Fruit fly (Drosophila melanogaster): ENCODE results near the gene CG11857.
A peak's percentile ranks its signal among the peaks of the same experiment; 100 is the strongest.

CG11857 gene

dm6 chr3R:25238771-25239700 is 19.7 kb upstream of the CG11857 start:
- TF ChIP-seq sug (tag; optimal IDR thresholded peaks at IDR 0.05) (peak; percentile 84), sens-2 (GFP tag; IDR thresholded peaks at IDR 0.05) (no peak), Atf6 (GFP tag; IDR thresholded peaks at IDR 0.05) (0 out of 2 replicates have a peak, but pooled peaks have one; percentile 11), Mad (GFP tag; optimal IDR thresholded peaks at IDR 0.05) (no peak), CG12391 (tag; optimal IDR thresholded peaks at IDR 0.05) (no peak), knrl (GFP tag; IDR thresholded peaks at IDR 0.05; ENCODE audit: partially characterized antibody) (no peak), br (optimal IDR thresholded peaks at IDR 0.05) (no peak), ftz-f1 (GFP tag; optimal IDR thresholded peaks at IDR 0.05) (no peak), nom (GFP tag; optimal IDR thresholded peaks at IDR 0.05) (peak; percentile 46), dimm (GFP tag; IDR thresholded peaks at IDR 0.05) (no peak), Mrtf (GFP tag; IDR thresholded peaks at IDR 0.05) (no peak), chinmo (GFP tag; IDR thresholded peaks at IDR 0.05; ENCODE audit: partially characterized antibody) (0 out of 4 replicates have a peak, but pooled peaks have one; percentile 44), CG1024 (GFP tag; IDR thresholded peaks at IDR 0.05) (no peak), Eip74EF (GFP tag; optimal IDR thresholded peaks at IDR 0.05) (peak in 1 of 2 experiments; percentile 10), Sin3A (optimal IDR thresholded peaks at IDR 0.05) (no peak), cwo (GFP tag; optimal IDR thresholded peaks at IDR 0.05) (peak; percentile 64)

DNA sequence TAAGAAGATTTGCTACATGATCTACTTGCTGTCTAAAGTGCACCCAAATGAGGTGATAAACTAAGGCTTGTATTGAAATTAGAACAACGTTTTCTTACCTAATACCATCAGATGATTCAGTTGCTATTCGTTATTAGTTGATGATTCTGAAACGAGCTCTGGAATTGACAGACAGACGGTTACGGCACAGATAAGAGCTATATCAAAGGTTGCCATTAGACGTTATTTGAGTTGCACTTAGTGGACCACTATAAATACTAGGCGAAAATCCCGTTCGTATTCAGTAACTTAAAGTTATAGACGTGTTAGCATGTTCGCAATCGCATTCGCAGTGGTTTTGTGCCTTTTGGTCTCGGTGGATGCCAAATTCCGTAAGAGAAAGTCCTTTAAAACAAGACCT is 18.8 kb upstream of the CG11857 start, which contains the start of gene to:
to (plus strand) TSS at position 301 of the 400 bp plus-strand sequence.
- TF ChIP-seq Nf-YC (tag; optimal IDR thresholded peaks at IDR 0.05) (no peak), Oaz (GFP tag; IDR thresholded peaks at IDR 0.05) (no peak), Deaf1 (tag; optimal IDR thresholded peaks at IDR 0.05) (no peak), CG31224 (GFP tag; IDR thresholded peaks at IDR 0.05) (no peak), fd64A (GFP tag; optimal IDR thresholded peaks at IDR 0.05) (no peak), chinmo (GFP tag; IDR thresholded peaks at IDR 0.05; ENCODE audit: partially characterized antibody) (no peak), CG17186 (GFP tag; optimal IDR thresholded peaks at IDR 0.05) (no peak), jing (GFP tag; optimal IDR thresholded peaks at IDR 0.05) (no peak), CG34224 (GFP tag; IDR thresholded peaks at IDR 0.05; ENCODE audit: partially characterized antibody) (no peak), CG10979 (tag; optimal IDR thresholded peaks at IDR 0.05) (no peak)

- TF ChIP-seq CG1603 (tag; optimal IDR thresholded peaks at IDR 0.05) (no peak), ro (GFP tag; IDR thresholded peaks at IDR 0.05) (no peak), CG34422 (GFP tag; IDR thresholded peaks at IDR 0.05) (no peak), CG8924 (tag; optimal IDR thresholded peaks at IDR 0.05) (no peak), hkb (optimal IDR thresholded peaks at IDR 0.05) (no peak), hkb (GFP tag; IDR thresholded peaks at IDR 0.05) (no peak), CG34224 (GFP tag; IDR thresholded peaks at IDR 0.05; ENCODE audit: partially characterized antibody) (no peak), gro (GFP tag; optimal IDR thresholded peaks at IDR 0.05) (no peak), CG17328 (GFP tag; IDR thresholded peaks at IDR 0.05) (no peak), CG10366 (GFP tag; IDR thresholded peaks at IDR 0.05) (no peak), CG12942 (GFP tag; optimal IDR thresholded peaks at IDR 0.05) (no peak), CG17612 (GFP tag; IDR thresholded peaks at IDR 0.05) (no peak), sob (GFP tag; IDR thresholded peaks at IDR 0.05) (no peak), cg (GFP tag; optimal IDR thresholded peaks at IDR 0.05) (no peak), dysf (GFP tag; IDR thresholded peaks at IDR 0.05) (no peak), CG10209 (GFP tag; optimal IDR thresholded peaks at IDR 0.05) (no peak)
Measured at dm6 chr3R:25241507-25242070, 17.1 kb upstream of the CG11857 start, which contains the start of gene CG11854. TSS of gene CG11854 (plus strand) at chr3R:25242020.
